Worm (Caenorhabditis elegans) whole organism, mixed stage, embryonic: ENCODE measurements around the gene cka-1.
A peak's percentile ranks its signal among the peaks of the same experiment; 100 is the strongest.

Experiments used
- M03D4.4 ChIP-seq: sonication (generic microtip); optimal IDR thresholded peaks from 2 replicates; lab custom pipeline; 2017; ENCODE audit warnings: mild to moderate bottlenecking, missing genetic modification characterization, missing compliant biosample characterization
- bed-3 ChIP-seq: fragments of 200-800 bp; sonication (Bioruptor generic); optimal IDR thresholded peaks from 3 replicates; lab custom pipeline; 2018; ENCODE audit warnings: mild to moderate bottlenecking, missing genetic modification characterization, moderate library complexity, missing compliant biosample characterization
- blmp-1 ChIP-seq: fragments of 150-350 bp; optimal IDR thresholded peaks from 2 replicates; lab custom pipeline; 2014; ENCODE audit warnings: missing biosample characterization, missing genetic modification characterization
- ceh-39 ChIP-seq: fragments of 150-350 bp; optimal IDR thresholded peaks from 2 replicates; lab custom pipeline; 2014; ENCODE audit warnings: missing biosample characterization, missing genetic modification characterization
- ceh-43 ChIP-seq: fragments of 200-800 bp; sonication (Bioruptor generic); optimal IDR thresholded peaks from 2 replicates; lab custom pipeline; 2018; ENCODE audit warnings: mild to moderate bottlenecking, missing genetic modification characterization, moderate library complexity, missing compliant biosample characterization
- ceh-83 ChIP-seq: fragments of 200-800 bp; sonication (Bioruptor generic); optimal IDR thresholded peaks from 2 replicates; lab custom pipeline; 2018; ENCODE audit warnings: mild to moderate bottlenecking, missing genetic modification characterization, missing compliant biosample characterization
- ces-1 ChIP-seq: fragments of 150-350 bp; optimal IDR thresholded peaks from 2 replicates; lab custom pipeline; 2014; ENCODE audit warnings: missing biosample characterization, missing genetic modification reagents, missing genetic modification characterization
- cnd-1 ChIP-seq: fragments of 200-800 bp; sonication (Bioruptor generic); optimal IDR thresholded peaks from 2 replicates; lab custom pipeline; 2018; ENCODE audit warnings: mild to moderate bottlenecking, missing genetic modification characterization, missing compliant biosample characterization
- drap-1 ChIP-seq: fragments of 200-800 bp; sonication (Bioruptor generic); optimal IDR thresholded peaks from 3 replicates; lab custom pipeline; 2018; ENCODE audit warnings: mild to moderate bottlenecking, missing genetic modification characterization, missing compliant biosample characterization
- elt-1 ChIP-seq: sonication (generic microtip); optimal IDR thresholded peaks from 2 replicates; lab custom pipeline; 2017; ENCODE audit warnings: missing genetic modification characterization, mild to moderate bottlenecking, missing compliant biosample characterization, antibody characterized with exemption, moderate library complexity, borderline replicate concordance; ENCODE audit not compliant: insufficient read depth
- elt-3 ChIP-seq: fragments of 150-350 bp; optimal IDR thresholded peaks from 2 replicates; lab custom pipeline; 2014; ENCODE audit warnings: missing biosample characterization, missing genetic modification characterization
- flh-1 ChIP-seq: fragments of 200-800 bp; sonication (Bioruptor generic); optimal IDR thresholded peaks from 2 replicates; lab custom pipeline; 2018; ENCODE audit warnings: mild to moderate bottlenecking, missing genetic modification characterization, moderate library complexity, missing compliant biosample characterization
- hlh-1 ChIP-seq: fragments of 150-350 bp; optimal IDR thresholded peaks from 2 replicates; lab custom pipeline; 2014; ENCODE audit warnings: missing biosample characterization, missing genetic modification reagents, missing genetic modification characterization
- lin-13 ChIP-seq: fragments of 150-350 bp; optimal IDR thresholded peaks from 2 replicates; lab custom pipeline; 2014; ENCODE audit warnings: missing biosample characterization, missing genetic modification characterization
- lsy-2 ChIP-seq: fragments of 150-350 bp; optimal IDR thresholded peaks from 2 replicates; lab custom pipeline; 2014; ENCODE audit warnings: missing biosample characterization, missing genetic modification characterization
- mab-5 ChIP-seq: fragments of 150-350 bp; optimal IDR thresholded peaks from 2 replicates; lab custom pipeline; 2014; ENCODE audit warnings: missing biosample characterization, missing genetic modification characterization
- mep-1 ChIP-seq: fragments of 150-350 bp; optimal IDR thresholded peaks from 2 replicates; lab custom pipeline; 2017; ENCODE audit warnings: missing biosample characterization, missing genetic modification reagents, missing genetic modification characterization, inconsistent platforms
- mls-2 ChIP-seq: sonication (generic microtip); optimal IDR thresholded peaks from 2 replicates; lab custom pipeline; 2016; ENCODE audit warnings: mild to moderate bottlenecking, missing genetic modification characterization, moderate library complexity, missing compliant biosample characterization
- nhr-12 ChIP-seq: fragments of 150-350 bp; optimal IDR thresholded peaks from 2 replicates; lab custom pipeline; 2014; ENCODE audit warnings: missing biosample characterization, missing genetic modification characterization
- nhr-2 ChIP-seq: fragments of 150-350 bp; optimal IDR thresholded peaks from 2 replicates; lab custom pipeline; 2014; ENCODE audit warnings: missing biosample characterization, missing genetic modification characterization
- nhr-237 ChIP-seq: fragments of 150-350 bp; optimal IDR thresholded peaks from 2 replicates; lab custom pipeline; 2014; ENCODE audit warnings: missing biosample characterization, missing genetic modification characterization
- nhr-28 ChIP-seq: fragments of 150-350 bp; optimal IDR thresholded peaks from 2 replicates; lab custom pipeline; 2014; ENCODE audit warnings: missing biosample characterization, missing genetic modification characterization
- pha-4 ChIP-seq: fragments of 150-350 bp; optimal IDR thresholded peaks from 2 replicates; lab custom pipeline; 2018; ENCODE audit warnings: missing biosample characterization, missing genetic modification reagents, missing genetic modification characterization
- sem-2 ChIP-seq: fragments of 200-800 bp; sonication (Bioruptor generic); optimal IDR thresholded peaks from 2 replicates; lab custom pipeline; 2018; ENCODE audit warnings: mild to moderate bottlenecking, missing genetic modification characterization, missing compliant biosample characterization
- sptf-1 ChIP-seq: sonication (generic microtip); optimal IDR thresholded peaks from 2 replicates; lab custom pipeline; 2017; ENCODE audit warnings: mild to moderate bottlenecking, missing genetic modification characterization, moderate library complexity, missing compliant biosample characterization
- tbx-8 ChIP-seq: fragments of 200-800 bp; sonication (Bioruptor generic); optimal IDR thresholded peaks from 2 replicates; lab custom pipeline; 2018; ENCODE audit warnings: mild to moderate bottlenecking, missing genetic modification characterization, moderate library complexity, missing compliant biosample characterization
- unc-120 ChIP-seq: sonication (generic microtip); optimal IDR thresholded peaks from 2 replicates; lab custom pipeline; 2017; ENCODE audit warnings: missing genetic modification characterization, missing compliant biosample characterization; ENCODE audit not compliant: poor library complexity, severe bottlenecking
- unc-39 ChIP-seq: fragments of 150-350 bp; optimal IDR thresholded peaks from 2 replicates; lab custom pipeline; 2014; ENCODE audit warnings: missing biosample characterization, missing genetic modification characterization
- unc-62 ChIP-seq: fragments of 150-350 bp; optimal IDR thresholded peaks from 2 replicates; lab custom pipeline; 2014; ENCODE audit warnings: missing biosample characterization, missing genetic modification reagents, missing genetic modification characterization
- zip-8 ChIP-seq: fragments of 150-350 bp; optimal IDR thresholded peaks from 2 replicates; lab custom pipeline; 2014; ENCODE audit warnings: missing biosample characterization, missing genetic modification characterization
- ztf-11 ChIP-seq: fragments of 150-350 bp; optimal IDR thresholded peaks from 2 replicates; lab custom pipeline; 2014; ENCODE audit warnings: missing biosample characterization, missing genetic modification characterization

cka-1 gene

DNA sequence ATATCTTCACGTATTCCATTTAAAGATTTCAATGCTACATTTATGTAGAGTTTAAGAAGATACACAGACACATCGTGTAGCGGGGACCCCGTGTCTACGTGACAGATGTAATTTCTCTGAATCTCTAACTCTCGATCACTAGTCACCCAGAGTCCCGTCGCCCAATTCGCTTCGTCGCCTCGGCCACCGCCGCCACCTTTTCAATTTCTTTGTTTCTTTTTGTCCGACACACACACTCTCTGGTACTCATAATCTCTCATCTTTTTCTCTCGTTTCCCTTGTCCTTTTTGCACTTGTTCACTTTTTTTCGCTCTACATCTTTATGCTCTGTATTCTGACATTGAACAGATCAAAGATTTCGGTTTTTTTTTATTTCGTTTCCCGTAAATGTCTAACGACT, 19.0 kb downstream of the cka-1 start:
- TF ChIP-seq mls-2 (tag; lab: Kevin White, UChicago) = no peak
- peak; percentile 75 for TF ChIP-seq unc-120 (tag; lab: Kevin White, UChicago)
- TF ChIP-seq mep-1 = peak; percentile 20
- peak; percentile 47 for TF ChIP-seq lsy-2 (tag; lab: Kevin White, UChicago)
- peak; percentile 75 for TF ChIP-seq unc-62

DNA sequence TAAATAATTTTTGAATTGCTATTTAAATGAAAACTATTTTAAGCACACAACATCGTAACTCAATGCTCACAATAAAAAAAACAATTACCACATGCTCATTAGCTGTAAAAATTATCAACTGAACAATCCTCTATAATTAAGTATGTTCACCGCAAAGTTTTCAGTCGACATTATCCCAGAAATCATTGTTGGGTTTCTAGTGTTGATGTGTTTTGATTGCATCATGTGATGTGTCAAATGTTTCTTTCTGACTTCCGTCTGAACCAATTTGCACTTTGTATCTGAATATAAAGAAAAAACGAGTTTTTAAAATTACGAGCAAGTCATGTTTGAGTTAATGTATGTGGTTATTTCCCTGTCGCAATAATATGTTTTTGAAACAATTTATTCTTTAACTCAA, 19.6 kb downstream of the cka-1 start:
- TF ChIP-seq mab-5 (tag; lab: Kevin White, UChicago) (no peak), ceh-83 (GFP tag; lab: Kevin White, UChicago) (no peak), zip-8 (tag; lab: Kevin White, UChicago) (no peak), unc-62 (no peak), ceh-39 (tag; lab: Kevin White, UChicago) (no peak), unc-120 (tag; lab: Kevin White, UChicago) (no peak), nhr-28 (no peak), flh-1 (GFP tag; lab: Kevin White, UChicago) (no peak), nhr-2 (tag; lab: Kevin White, UChicago) (no peak), drap-1 (GFP tag; lab: Kevin White, UChicago) (no peak), nhr-12 (no peak), elt-1 (no peak), ztf-11 (tag; lab: Kevin White, UChicago) (no peak), ces-1 (GFP tag; lab: Kevin White, UChicago) (no peak), sem-2 (no peak), M03D4.4 (tag; lab: Kevin White, UChicago) (no peak), nhr-237 (tag; lab: Kevin White, UChicago) (no peak)

DNA sequence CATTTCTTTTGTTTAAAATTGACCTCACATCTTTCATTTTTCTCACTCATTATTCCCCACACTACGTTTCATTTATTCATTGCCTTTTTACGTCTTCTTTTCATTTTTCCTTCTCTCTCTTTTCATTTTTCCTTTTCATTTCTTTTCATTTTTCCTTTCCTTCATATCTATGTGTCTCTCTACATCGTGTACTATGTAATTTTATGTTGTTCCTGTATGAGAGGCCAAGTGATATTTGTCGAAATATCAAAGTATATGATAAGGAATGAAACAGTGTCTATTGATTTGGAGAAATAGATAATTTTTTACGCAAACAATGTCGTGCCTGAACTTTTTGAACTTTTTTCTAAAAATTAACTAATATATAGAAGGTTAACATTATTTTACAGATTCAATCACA, 20.9 kb downstream of the cka-1 start:
- TF ChIP-seq ceh-43 (GFP tag; lab: Kevin White, UChicago) (no peak), blmp-1 (peak; percentile 92)

DNA sequence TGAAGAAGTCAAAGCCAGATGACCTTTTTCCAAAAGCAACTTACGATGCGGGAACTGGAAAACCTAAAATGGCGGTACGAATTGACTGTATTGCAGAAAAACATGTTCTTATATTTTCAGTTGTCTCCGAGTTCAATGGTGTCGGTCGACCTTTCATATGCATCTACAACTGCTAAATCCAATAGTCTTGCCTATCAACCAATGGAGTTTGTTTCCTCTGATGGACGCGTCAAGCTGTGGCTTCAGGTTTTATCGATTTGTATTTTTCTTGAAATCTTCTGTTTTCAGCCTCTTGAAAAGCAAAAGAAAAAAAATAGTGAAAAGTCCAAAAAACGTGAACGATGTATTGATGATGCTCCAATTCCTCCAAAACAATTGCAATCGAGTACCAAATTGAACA, 23.2 kb downstream of the cka-1 start:
- TF ChIP-seq elt-3 = no peak
- TF ChIP-seq nhr-28 = no peak
- TF ChIP-seq mep-1 = no peak
- no peak for TF ChIP-seq lin-13 (tag; lab: Kevin White, UChicago)
- no peak for TF ChIP-seq bed-3 (GFP tag; lab: Kevin White, UChicago)
- TF ChIP-seq zip-8 (tag; lab: Kevin White, UChicago) = no peak
- TF ChIP-seq pha-4 (tag; lab: Kevin White, UChicago) = no peak
- TF ChIP-seq mls-2 (tag; lab: Kevin White, UChicago) = no peak

ce11 chrIV:9712782-9713181, 24.6 kb downstream of the cka-1 start, which contains the start of gene K01H12.4:
K01H12.4 (plus strand) TSS chrIV:9713082.
- TF ChIP-seq sptf-1 (tag; lab: Kevin White, UChicago) (no peak), unc-39 (tag; lab: Kevin White, UChicago) (no peak), ceh-43 (GFP tag; lab: Kevin White, UChicago) (no peak), tbx-8 (GFP tag; lab: Kevin White, UChicago) (no peak), unc-120 (tag; lab: Kevin White, UChicago) (no peak), pha-4 (tag; lab: Kevin White, UChicago) (no peak), flh-1 (GFP tag; lab: Kevin White, UChicago) (no peak), elt-1 (no peak), nhr-28 (no peak), cnd-1 (no peak), lin-13 (tag; lab: Kevin White, UChicago) (no peak), mls-2 (tag; lab: Kevin White, UChicago) (no peak), ceh-39 (tag; lab: Kevin White, UChicago) (no peak), lsy-2 (tag; lab: Kevin White, UChicago) (no peak), hlh-1 (tag; lab: Kevin White, UChicago) (no peak), drap-1 (GFP tag; lab: Kevin White, UChicago) (no peak), ces-1 (GFP tag; lab: Kevin White, UChicago) (no peak), zip-8 (tag; lab: Kevin White, UChicago) (no peak)
